Fruit fly (Drosophila melanogaster) whole organism: Measurements from ENCODE around the gene Rnmt.

Source experiments
- CG8478 ChIP-seq: fragments of >200 bp; optimal IDR thresholded peaks from 2 replicates; lab custom pipeline; 2018; ENCODE audit warnings: inconsistent platforms
- pan ChIP-seq: fragments of >200 bp; optimal IDR thresholded peaks from 2 replicates; lab custom pipeline; 2017

- TF ChIP-seq CG8478 (lab: Kevin White, UChicago) (no peak), pan (no peak)
These were observed 14.8 kb upstream of the Rnmt start for dm6 chr2L:14994834-14995506.
